Worm (Caenorhabditis elegans): ENCODE data around the gene F43C11.8.

DNA sequence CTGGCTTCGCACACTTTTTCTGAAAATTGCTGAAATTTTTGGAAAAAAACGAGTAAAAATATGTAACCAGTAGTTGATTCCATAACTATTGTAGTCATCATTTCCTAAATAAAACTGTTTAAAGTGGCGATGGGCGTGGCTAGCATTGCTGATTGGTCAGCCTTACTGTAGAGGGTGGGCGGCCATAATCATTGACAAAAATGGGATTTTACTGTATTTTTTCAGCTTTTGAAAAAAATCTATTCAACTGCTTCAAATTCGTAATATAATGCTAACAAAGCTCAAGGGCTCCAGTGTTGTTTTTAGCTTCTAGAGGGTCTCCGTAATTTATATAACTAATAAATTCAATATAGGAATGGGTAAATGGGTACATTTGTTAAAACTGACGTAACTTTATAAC, 47.9 kb downstream of the F43C11.8 start, which contains the start of gene F16G10.7:
- TF ChIP-seq ztf-25 (GFP tag; IDR thresholded peaks at IDR 0.05), result no peak
- no peak for TF ChIP-seq ceh-79 (tag; optimal IDR thresholded peaks at IDR 0.05)
- no peak for TF ChIP-seq dpff-1 (tag; optimal IDR thresholded peaks at IDR 0.05)
- TF ChIP-seq hmg-20 (GFP tag; IDR thresholded peaks at IDR 0.05), result no peak
- no peak for TF ChIP-seq die-1 (tag; optimal IDR thresholded peaks at IDR 0.05)
- TF ChIP-seq snpc-3.4 (tag; optimal IDR thresholded peaks at IDR 0.05), result no peak
- TF ChIP-seq ztf-6 (GFP tag; IDR thresholded peaks at IDR 0.05), result no peak
- TF ChIP-seq nhr-90 (tag; optimal IDR thresholded peaks at IDR 0.05), result no peak
- no peak for TF ChIP-seq rcor-1 (GFP tag; IDR thresholded peaks at IDR 0.05)
- no peak for TF ChIP-seq snpc-4 (GFP tag; optimal IDR thresholded peaks at IDR 0.05)
- TF ChIP-seq snpc-4 (tag; optimal IDR thresholded peaks at IDR 0.05), result no peak
- no peak for TF ChIP-seq ets-4 (GFP tag; optimal IDR thresholded peaks at IDR 0.05)
- TF ChIP-seq akir-1 (GFP tag; optimal IDR thresholded peaks at IDR 0.05), result no peak

Measured in whole organism, young adult.